Worm (Caenorhabditis elegans) whole organism, mixed stage, embryonic: ENCODE measurements around the gene dhs-18.

Source experiments
- M03D4.4 ChIP-seq: sonication (generic microtip); optimal IDR thresholded peaks from 2 replicates; lab custom pipeline; 2017; ENCODE audit warnings: mild to moderate bottlenecking, missing genetic modification characterization, missing compliant biosample characterization
- bed-3 ChIP-seq: fragments of 200-800 bp; sonication (Bioruptor generic); optimal IDR thresholded peaks from 3 replicates; lab custom pipeline; 2018; ENCODE audit warnings: mild to moderate bottlenecking, missing genetic modification characterization, moderate library complexity, missing compliant biosample characterization
- blmp-1 ChIP-seq: fragments of 150-350 bp; optimal IDR thresholded peaks from 2 replicates; lab custom pipeline; 2014; ENCODE audit warnings: missing biosample characterization, missing genetic modification characterization
- ceh-39 ChIP-seq: fragments of 150-350 bp; optimal IDR thresholded peaks from 2 replicates; lab custom pipeline; 2014; ENCODE audit warnings: missing biosample characterization, missing genetic modification characterization
- ceh-43 ChIP-seq: fragments of 200-800 bp; sonication (Bioruptor generic); optimal IDR thresholded peaks from 2 replicates; lab custom pipeline; 2018; ENCODE audit warnings: mild to moderate bottlenecking, missing genetic modification characterization, moderate library complexity, missing compliant biosample characterization
- ces-1 ChIP-seq: fragments of 150-350 bp; optimal IDR thresholded peaks from 2 replicates; lab custom pipeline; 2014; ENCODE audit warnings: missing biosample characterization, missing genetic modification reagents, missing genetic modification characterization
- cnd-1 ChIP-seq: fragments of 200-800 bp; sonication (Bioruptor generic); optimal IDR thresholded peaks from 2 replicates; lab custom pipeline; 2018; ENCODE audit warnings: mild to moderate bottlenecking, missing genetic modification characterization, missing compliant biosample characterization
- drap-1 ChIP-seq: fragments of 200-800 bp; sonication (Bioruptor generic); optimal IDR thresholded peaks from 3 replicates; lab custom pipeline; 2018; ENCODE audit warnings: mild to moderate bottlenecking, missing genetic modification characterization, missing compliant biosample characterization
- elt-3 ChIP-seq: fragments of 150-350 bp; optimal IDR thresholded peaks from 2 replicates; lab custom pipeline; 2014; ENCODE audit warnings: missing biosample characterization, missing genetic modification characterization
- flh-1 ChIP-seq: fragments of 200-800 bp; sonication (Bioruptor generic); optimal IDR thresholded peaks from 2 replicates; lab custom pipeline; 2018; ENCODE audit warnings: mild to moderate bottlenecking, missing genetic modification characterization, moderate library complexity, missing compliant biosample characterization
- ham-2 ChIP-seq: fragments of 200-800 bp; sonication (Bioruptor generic); optimal IDR thresholded peaks from 2 replicates; lab custom pipeline; 2018; ENCODE audit warnings: mild to moderate bottlenecking, missing genetic modification characterization, missing compliant biosample characterization
- hlh-1 ChIP-seq: fragments of 150-350 bp; optimal IDR thresholded peaks from 2 replicates; lab custom pipeline; 2014; ENCODE audit warnings: missing biosample characterization, missing genetic modification reagents, missing genetic modification characterization
- lin-13 ChIP-seq: fragments of 150-350 bp; optimal IDR thresholded peaks from 2 replicates; lab custom pipeline; 2014; ENCODE audit warnings: missing biosample characterization, missing genetic modification characterization
- lsy-2 ChIP-seq: fragments of 150-350 bp; optimal IDR thresholded peaks from 2 replicates; lab custom pipeline; 2014; ENCODE audit warnings: missing biosample characterization, missing genetic modification characterization
- mab-5 ChIP-seq: fragments of 150-350 bp; optimal IDR thresholded peaks from 2 replicates; lab custom pipeline; 2014; ENCODE audit warnings: missing biosample characterization, missing genetic modification characterization
- mep-1 ChIP-seq: fragments of 150-350 bp; optimal IDR thresholded peaks from 2 replicates; lab custom pipeline; 2017; ENCODE audit warnings: missing biosample characterization, missing genetic modification reagents, missing genetic modification characterization, inconsistent platforms
- mls-2 ChIP-seq: sonication (generic microtip); optimal IDR thresholded peaks from 2 replicates; lab custom pipeline; 2016; ENCODE audit warnings: mild to moderate bottlenecking, missing genetic modification characterization, moderate library complexity, missing compliant biosample characterization
- nhr-12 ChIP-seq: fragments of 150-350 bp; optimal IDR thresholded peaks from 2 replicates; lab custom pipeline; 2014; ENCODE audit warnings: missing biosample characterization, missing genetic modification characterization
- nhr-2 ChIP-seq: fragments of 150-350 bp; optimal IDR thresholded peaks from 2 replicates; lab custom pipeline; 2014; ENCODE audit warnings: missing biosample characterization, missing genetic modification characterization
- nhr-237 ChIP-seq: fragments of 150-350 bp; optimal IDR thresholded peaks from 2 replicates; lab custom pipeline; 2014; ENCODE audit warnings: missing biosample characterization, missing genetic modification characterization
- nhr-28 ChIP-seq: fragments of 150-350 bp; optimal IDR thresholded peaks from 2 replicates; lab custom pipeline; 2014; ENCODE audit warnings: missing biosample characterization, missing genetic modification characterization
- nhr-76 ChIP-seq: sonication (generic microtip); optimal IDR thresholded peaks from 2 replicates; lab custom pipeline; 2017; ENCODE audit warnings: missing biosample characterization, missing genetic modification characterization
- pha-4 ChIP-seq: fragments of 150-350 bp; optimal IDR thresholded peaks from 2 replicates; lab custom pipeline; 2018; ENCODE audit warnings: missing biosample characterization, missing genetic modification reagents, missing genetic modification characterization
- sem-2 ChIP-seq: fragments of 200-800 bp; sonication (Bioruptor generic); optimal IDR thresholded peaks from 2 replicates; lab custom pipeline; 2018; ENCODE audit warnings: mild to moderate bottlenecking, missing genetic modification characterization, missing compliant biosample characterization
- snpc-4 ChIP-seq: fragments of 150-350 bp; optimal IDR thresholded peaks from 2 replicates; lab custom pipeline; 2014; ENCODE audit warnings: missing biosample characterization, missing genetic modification characterization
- tbx-8 ChIP-seq: fragments of 200-800 bp; sonication (Bioruptor generic); optimal IDR thresholded peaks from 2 replicates; lab custom pipeline; 2018; ENCODE audit warnings: mild to moderate bottlenecking, missing genetic modification characterization, moderate library complexity, missing compliant biosample characterization
- unc-120 ChIP-seq: sonication (generic microtip); optimal IDR thresholded peaks from 2 replicates; lab custom pipeline; 2017; ENCODE audit warnings: missing genetic modification characterization, missing compliant biosample characterization; ENCODE audit not compliant: poor library complexity, severe bottlenecking
- unc-62 ChIP-seq: fragments of 150-350 bp; optimal IDR thresholded peaks from 2 replicates; lab custom pipeline; 2014; ENCODE audit warnings: missing biosample characterization, missing genetic modification reagents, missing genetic modification characterization
- zip-8 ChIP-seq: fragments of 150-350 bp; optimal IDR thresholded peaks from 2 replicates; lab custom pipeline; 2014; ENCODE audit warnings: missing biosample characterization, missing genetic modification characterization
- ztf-11 ChIP-seq: fragments of 150-350 bp; optimal IDR thresholded peaks from 2 replicates; lab custom pipeline; 2014; ENCODE audit warnings: missing biosample characterization, missing genetic modification characterization

dhs-18 gene

ce11 chrV:11009124-11009524, 37.5 kb downstream of the dhs-18 start:
- TF ChIP-seq nhr-76 (tag; lab: Kevin White, UChicago) (no peak), pha-4 (tag; lab: Kevin White, UChicago) (no peak), snpc-4 (no peak), nhr-28 (tag; lab: Kevin White, UChicago) (no peak), lin-13 (tag; lab: Kevin White, UChicago) (no peak), drap-1 (GFP tag; lab: Kevin White, UChicago) (no peak), zip-8 (tag; lab: Kevin White, UChicago) (no peak), sem-2 (no peak), M03D4.4 (tag; lab: Kevin White, UChicago) (no peak), hlh-1 (no peak), lsy-2 (tag; lab: Kevin White, UChicago) (no peak), ces-1 (no peak), mls-2 (no peak), blmp-1 (tag; lab: Kevin White, UChicago) (no peak), ceh-39 (tag; lab: Kevin White, UChicago) (no peak), ceh-43 (no peak)

- TF ChIP-seq blmp-1 (tag; lab: Kevin White, UChicago) (no peak), nhr-12 (tag; lab: Kevin White, UChicago) (no peak), ham-2 (GFP tag; lab: Kevin White, UChicago) (no peak), unc-62 (GFP tag; lab: Kevin White, UChicago) (no peak), ztf-11 (tag; lab: Kevin White, UChicago) (no peak), sem-2 (no peak), bed-3 (GFP tag; lab: Kevin White, UChicago) (no peak), hlh-1 (no peak)
Observed at ce11 chrV:11007651-11008050, 39.0 kb downstream of the dhs-18 start.

DNA sequence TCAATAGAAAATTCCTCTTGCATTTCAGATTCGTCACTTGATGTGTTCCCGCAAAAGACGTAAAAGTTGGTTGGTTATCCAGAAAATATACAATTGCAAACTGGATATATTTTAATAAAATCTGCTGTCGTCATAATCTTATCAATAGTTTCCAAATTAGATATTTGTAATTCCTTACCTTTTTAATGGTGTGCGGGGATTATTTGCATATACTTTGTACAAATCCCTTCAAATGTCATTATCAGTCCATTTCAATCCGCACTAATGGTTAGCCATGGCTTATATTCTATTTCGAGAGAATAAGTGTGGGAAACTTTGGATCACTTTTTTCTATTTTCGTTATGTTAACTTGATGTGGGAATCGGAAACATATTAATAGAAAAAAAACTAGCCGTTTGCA, 42.5 kb downstream of the dhs-18 start:
- TF ChIP-seq zip-8 (tag; lab: Kevin White, UChicago), result no peak

ce11 chrV:11002434-11002833, 44.2 kb downstream of the dhs-18 start, which contains the start of gene F53B7.4:
Gene F53B7.4 (minus strand): TSS chrV:11002534.
- no peak for TF ChIP-seq ceh-39 (tag; lab: Kevin White, UChicago)
- no peak for TF ChIP-seq nhr-2 (tag; lab: Kevin White, UChicago)
- TF ChIP-seq lin-13 (tag; lab: Kevin White, UChicago), result no peak
- no peak for TF ChIP-seq flh-1 (GFP tag; lab: Kevin White, UChicago)
- TF ChIP-seq elt-3 (tag; lab: Kevin White, UChicago), result no peak
- TF ChIP-seq cnd-1 (tag; lab: Kevin White, UChicago), result no peak
- TF ChIP-seq nhr-76 (tag; lab: Kevin White, UChicago), result no peak
- TF ChIP-seq, all 35 proteins: peak for 0

ce11 chrV:11000650-11001049, 46.0 kb downstream of the dhs-18 start, which contains the start of gene isy-1:
Gene isy-1 (minus strand): TSS chrV:11000699.
- TF ChIP-seq pha-4 (tag; lab: Kevin White, UChicago), result peak; percentile 67
- TF ChIP-seq lin-13 (tag; lab: Kevin White, UChicago), result no peak
- no peak for TF ChIP-seq unc-120
- no peak for TF ChIP-seq tbx-8 (GFP tag; lab: Kevin White, UChicago)
- TF ChIP-seq ztf-11 (tag; lab: Kevin White, UChicago), result no peak
- peak; percentile 86 for TF ChIP-seq ces-1
- no peak for TF ChIP-seq drap-1 (GFP tag; lab: Kevin White, UChicago)
- TF ChIP-seq nhr-237, result peak; percentile 44
- TF ChIP-seq lsy-2 (tag; lab: Kevin White, UChicago), result peak; percentile 66
- TF ChIP-seq ceh-39 (tag; lab: Kevin White, UChicago), result peak; percentile 29
- TF ChIP-seq mep-1 (tag; lab: Kevin White, UChicago), result peak; percentile 54
- peak; percentile 19 for TF ChIP-seq nhr-2 (tag; lab: Kevin White, UChicago)
- TF ChIP-seq, all 35 proteins: peak for 7

DNA sequence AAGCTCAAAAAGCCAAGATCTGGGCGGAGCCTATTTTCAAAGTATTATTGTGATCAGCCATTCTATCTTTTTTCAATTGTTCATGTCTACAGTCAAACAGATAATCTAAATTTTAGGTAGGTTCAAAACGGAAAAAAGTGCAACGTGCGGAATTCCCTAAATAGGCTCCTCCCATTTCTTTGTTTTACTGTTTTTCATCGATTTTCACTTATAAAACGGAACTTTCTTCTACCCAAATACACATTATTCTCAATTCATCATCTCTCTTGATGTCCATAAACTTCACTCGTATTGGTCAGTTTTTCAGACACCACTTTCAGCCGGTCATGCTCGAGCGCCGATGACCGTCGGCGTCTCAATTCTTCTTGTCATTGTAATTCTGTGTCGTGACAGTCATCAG, 47.8 kb downstream of the dhs-18 start, which contains the start of gene F53B7.7:
TSS of gene F53B7.7 (plus strand) at position 301 of the 400 bp plus-strand sequence.
- TF ChIP-seq hlh-1, result no peak
- TF ChIP-seq nhr-12 (tag; lab: Kevin White, UChicago), result no peak
- no peak for TF ChIP-seq blmp-1 (tag; lab: Kevin White, UChicago)
- TF ChIP-seq unc-120, result no peak
- no peak for TF ChIP-seq mab-5 (tag; lab: Kevin White, UChicago)
